Worm (Caenorhabditis elegans) whole organism, young adult: ENCODE measurements around the gene spsb-1.

ENCODE experiments used
- C17E4.6 ChIP-seq: fragments of 200-800 bp; sonication (Bioruptor generic); IDR thresholded peaks from 2 replicates; pipeline ENCODE4 v1.3.6; 2022; ENCODE audit warnings: missing genetic modification reagents, missing genetic modification characterization, missing compliant biosample characterization
- F10E7.11 ChIP-seq: sonication (generic microtip); optimal IDR thresholded peaks from 2 replicates; lab custom pipeline; 2017; ENCODE audit warnings: mild to moderate bottlenecking, missing genetic modification characterization, moderate library complexity, missing compliant biosample characterization
- F52B5.7 ChIP-seq: sonication (generic microtip); optimal IDR thresholded peaks from 2 replicates; lab custom pipeline; 2016; ENCODE audit warnings: mild to moderate bottlenecking, missing genetic modification characterization, missing compliant biosample characterization
- F57C9.4 ChIP-seq: sonication (generic microtip); optimal IDR thresholded peaks from 2 replicates; lab custom pipeline; 2017; ENCODE audit warnings: mild to moderate bottlenecking, missing genetic modification characterization, missing compliant biosample characterization
- K11D2.4 ChIP-seq: fragments of 200-800 bp; sonication (Bioruptor generic); IDR thresholded peaks from 2 replicates; pipeline ENCODE4 v1.3.6; 2022; ENCODE audit warnings: missing genetic modification reagents, missing genetic modification characterization, missing compliant biosample characterization
- T26A5.8 ChIP-seq: sonication (generic microtip); optimal IDR thresholded peaks from 2 replicates; lab custom pipeline; 2016; ENCODE audit warnings: missing genetic modification characterization, missing compliant biosample characterization
- Y56A3A.18 ChIP-seq: fragments of 200-800 bp; sonication (Bioruptor generic); IDR thresholded peaks from 2 replicates; pipeline ENCODE4 v1.3.6; 2022; ENCODE audit warnings: missing genetic modification reagents, missing genetic modification characterization, missing compliant biosample characterization
- Y79H2A.3 ChIP-seq: fragments of 200-800 bp; sonication (Bioruptor generic); conservative IDR thresholded peaks from 2 replicates; pipeline ENCODE4 v1.3.6; 2022; ENCODE audit warnings: missing genetic modification reagents, missing genetic modification characterization, missing compliant biosample characterization
- Y95B8A.8 ChIP-seq: fragments of 200-800 bp; sonication (Bioruptor generic); IDR thresholded peaks from 2 replicates; pipeline ENCODE4 v1.3.6; 2022; ENCODE audit warnings: missing genetic modification reagents, missing genetic modification characterization, missing compliant biosample characterization
- ZK185.1 ChIP-seq: sonication (generic microtip); optimal IDR thresholded peaks from 2 replicates; lab custom pipeline; 2016; ENCODE audit warnings: mild to moderate bottlenecking, missing genetic modification characterization, missing compliant biosample characterization; ENCODE audit not compliant: poor library complexity, severe bottlenecking
- aptf-3 ChIP-seq: fragments of 200-800 bp; sonication (Bioruptor generic); IDR thresholded peaks from 2 replicates; pipeline ENCODE4 v1.3.6; 2022; ENCODE audit warnings: missing genetic modification characterization, missing compliant biosample characterization
- attf-5 ChIP-seq: fragments of 200-800 bp; sonication (Bioruptor generic); optimal IDR thresholded peaks from 2 replicates; lab custom pipeline; 2018; ENCODE audit warnings: mild to moderate bottlenecking, missing genetic modification characterization, missing compliant biosample characterization
- cebp-1 ChIP-seq, 2 experiments: fragments of 200-800 bp in 1 of 2; sonication (Bioruptor generic) in 1 of 2; sonication (generic microtip) in 1 of 2; IDR thresholded peaks in 1 of 2; optimal IDR thresholded peaks in 1 of 2; 2 replicates each; pipeline versions ENCODE4 v1.3.6 to Lab custom; 2017 to 2022; ENCODE audit warnings: missing compliant biosample characterization in 2 of 2, missing genetic modification characterization in 2 of 2, mild to moderate bottlenecking in 1 of 2, missing genetic modification reagents in 1 of 2, moderate library complexity in 1 of 2
- chd-7 ChIP-seq: sonication (generic microtip); optimal IDR thresholded peaks from 2 replicates; lab custom pipeline; 2016; ENCODE audit warnings: mild to moderate bottlenecking, missing genetic modification characterization, moderate library complexity, missing compliant biosample characterization
- dox-1 ChIP-seq: fragments of 200-800 bp; sonication (Bioruptor generic); IDR thresholded peaks from 2 replicates; pipeline ENCODE4 v1.3.6; 2022; ENCODE audit warnings: missing genetic modification reagents, missing genetic modification characterization, missing compliant biosample characterization
- fkh-3 ChIP-seq: sonication (generic microtip); optimal IDR thresholded peaks from 2 replicates; lab custom pipeline; 2016; ENCODE audit warnings: mild to moderate bottlenecking, missing genetic modification characterization, missing compliant biosample characterization
- hlh-12 ChIP-seq: sonication (generic microtip); optimal IDR thresholded peaks from 2 replicates; lab custom pipeline; 2016; ENCODE audit warnings: missing genetic modification characterization, missing compliant biosample characterization
- hlh-26 ChIP-seq: fragments of 200-800 bp; sonication (Bioruptor generic); conservative IDR thresholded peaks from 2 replicates; pipeline ENCODE4 v1.3.6; 2022; ENCODE audit warnings: missing genetic modification reagents, missing genetic modification characterization, missing compliant biosample characterization
- hmg-1.2 ChIP-seq: fragments of 200-800 bp; sonication (Bioruptor generic); IDR thresholded peaks from 2 replicates; pipeline ENCODE4 v1.3.6; 2022; ENCODE audit warnings: missing genetic modification reagents, missing genetic modification characterization, missing compliant biosample characterization
- hmg-20 ChIP-seq: fragments of 200-800 bp; sonication (Bioruptor generic); IDR thresholded peaks from 2 replicates; pipeline ENCODE4 v1.3.6; 2022; ENCODE audit warnings: missing genetic modification reagents, missing genetic modification characterization, missing compliant biosample characterization
- lin-40 ChIP-seq: sonication (generic microtip); optimal IDR thresholded peaks from 2 replicates; lab custom pipeline; 2016; ENCODE audit warnings: missing genetic modification characterization, mild to moderate bottlenecking, missing compliant biosample characterization, missing genotype, missing genetic modification reagents
- madf-10 ChIP-seq: sonication (generic microtip); optimal IDR thresholded peaks from 2 replicates; lab custom pipeline; 2016; ENCODE audit warnings: mild to moderate bottlenecking, missing genetic modification characterization, missing compliant biosample characterization
- mcd-1 ChIP-seq: fragments of 200-800 bp; sonication (Bioruptor generic); IDR thresholded peaks from 2 replicates; pipeline ENCODE4 v1.3.6; 2022; ENCODE audit warnings: missing genetic modification reagents, missing genetic modification characterization, missing compliant biosample characterization
- mel-28 ChIP-seq: sonication (generic microtip); optimal IDR thresholded peaks from 2 replicates; lab custom pipeline; 2016; ENCODE audit warnings: borderline replicate concordance, mild to moderate bottlenecking, missing genetic modification characterization, missing compliant biosample characterization
- nfyb-1 ChIP-seq: fragments of 200-800 bp; sonication (Bioruptor generic); IDR thresholded peaks from 2 replicates; pipeline ENCODE4 v1.3.6; 2022; ENCODE audit warnings: missing genetic modification reagents, missing genetic modification characterization, missing compliant biosample characterization
- nhr-120 ChIP-seq: fragments of 200-800 bp; sonication (Bioruptor generic); IDR thresholded peaks from 2 replicates; pipeline ENCODE4 v1.3.6; 2022; ENCODE audit warnings: missing genetic modification characterization, missing compliant biosample characterization
- nhr-80 ChIP-seq: sonication (generic microtip); optimal IDR thresholded peaks from 2 replicates; lab custom pipeline; 2016; ENCODE audit warnings: missing genetic modification characterization, missing compliant biosample characterization
- nhr-90 ChIP-seq: sonication (generic microtip); optimal IDR thresholded peaks from 2 replicates; lab custom pipeline; 2016; ENCODE audit warnings: missing genotype, mild to moderate bottlenecking, missing genetic modification characterization, missing compliant biosample characterization
- pbrm-1 ChIP-seq: fragments of 200-800 bp; sonication (Bioruptor generic); IDR thresholded peaks from 2 replicates; pipeline ENCODE4 v1.3.6; 2022; ENCODE audit warnings: missing genetic modification reagents, missing genetic modification characterization, missing compliant biosample characterization
- rec-8 ChIP-seq, 2 experiments: sonication (generic microtip); optimal IDR thresholded peaks; 2 replicates each; lab custom pipeline; 2016; ENCODE audit warnings: mild to moderate bottlenecking in 2 of 2, missing genetic modification characterization in 2 of 2, missing genetic modification reagents in 2 of 2, missing genotype in 2 of 2, missing biosample characterization in 1 of 2, missing compliant biosample characterization in 1 of 2, moderate library complexity in 1 of 2
- repo-1 ChIP-seq: sonication (generic microtip); optimal IDR thresholded peaks from 2 replicates; lab custom pipeline; 2017; ENCODE audit warnings: mild to moderate bottlenecking, missing genetic modification characterization, missing compliant biosample characterization
- snpc-1.3 ChIP-seq: sonication (generic microtip); optimal IDR thresholded peaks from 2 replicates; lab custom pipeline; 2017; ENCODE audit warnings: missing genetic modification characterization, mild to moderate bottlenecking, missing compliant biosample characterization, antibody characterized with exemption, moderate library complexity, missing genotype, missing genetic modification reagents; ENCODE audit not compliant: insufficient read depth
- somi-1 ChIP-seq: fragments of 200-800 bp; sonication (Bioruptor generic); optimal IDR thresholded peaks from 2 replicates; lab custom pipeline; 2018; ENCODE audit warnings: mild to moderate bottlenecking, missing genetic modification characterization, missing compliant biosample characterization
- ztf-22 ChIP-seq: fragments of 200-800 bp; sonication (Bioruptor generic); optimal IDR thresholded peaks from 2 replicates; lab custom pipeline; 2018; ENCODE audit warnings: mild to moderate bottlenecking, missing genetic modification characterization, moderate library complexity, missing compliant biosample characterization
- ztf-25 ChIP-seq: fragments of 200-800 bp; sonication (Bioruptor generic); IDR thresholded peaks from 2 replicates; pipeline ENCODE4 v1.3.6; 2022; ENCODE audit warnings: missing genetic modification reagents, missing genetic modification characterization, missing compliant biosample characterization
- ztf-26 ChIP-seq: sonication (generic microtip); optimal IDR thresholded peaks from 2 replicates; lab custom pipeline; 2017; ENCODE audit warnings: missing genetic modification characterization, missing compliant biosample characterization

Gene spsb-1

ce11 chrII:15204069-15204850 lies 7.7 kb downstream of the spsb-1 start (continued):
- TF ChIP-seq snpc-1.3 (tag; lab: Kevin White, UChicago) = no peak
- TF ChIP-seq nhr-80 (tag; lab: Kevin White, UChicago) = no peak
- TF ChIP-seq Y95B8A.8 (GFP tag; lab: Robert Waterston, UW) = no peak
- TF ChIP-seq, all 124 proteins: peak for 0

- peak; percentile 79 for TF ChIP-seq ztf-26 (tag; lab: Kevin White, UChicago)
- TF ChIP-seq T26A5.8 (tag; lab: Kevin White, UChicago) = no peak
- TF ChIP-seq lin-40 = peak; percentile 78
- TF ChIP-seq nhr-90 = no peak
- no peak for TF ChIP-seq rec-8 (tag; optimal IDR thresholded peaks at IDR 0.05; lab: Kevin White, UChicago)
- TF ChIP-seq nhr-120 (GFP tag; lab: Robert Waterston, UW) = no peak
- no peak for TF ChIP-seq C17E4.6
- no peak for TF ChIP-seq ztf-22 (GFP tag; lab: Kevin White, UChicago)
- no peak for TF ChIP-seq hmg-20 (GFP tag; lab: Robert Waterston, UW)
- peak; percentile 2 for TF ChIP-seq chd-7 (tag; lab: Kevin White, UChicago)
- TF ChIP-seq hlh-12 = no peak
- TF ChIP-seq aptf-3 = no peak
- peak; percentile 36 for TF ChIP-seq attf-5 (GFP tag; lab: Kevin White, UChicago)
- TF ChIP-seq K11D2.4 = no peak
- TF ChIP-seq F57C9.4 (tag; lab: Kevin White, UChicago) = no peak
- TF ChIP-seq mel-28 (tag; lab: Kevin White, UChicago) = no peak
- TF ChIP-seq somi-1 (GFP tag; lab: Kevin White, UChicago) = peak; percentile 82
- TF ChIP-seq pbrm-1 (GFP tag; lab: Robert Waterston, UW) = no peak
- TF ChIP-seq fkh-3 (tag; lab: Kevin White, UChicago) = no peak
- TF ChIP-seq nfyb-1 = no peak
- no peak for TF ChIP-seq cebp-1 (GFP tag; IDR thresholded peaks at IDR 0.05; lab: Robert Waterston, UW)
- peak; percentile 18 for TF ChIP-seq cebp-1 (tag; optimal IDR thresholded peaks at IDR 0.05; lab: Kevin White, UChicago)
- TF ChIP-seq hlh-26 (GFP tag; lab: Robert Waterston, UW) = no peak
- peak; percentile 29; the same call in 1 of the 2 replicates for TF ChIP-seq hmg-1.2 (GFP tag; lab: Robert Waterston, UW)
- peak; percentile 28 for TF ChIP-seq ZK185.1 (tag; lab: Kevin White, UChicago)
Observed at ce11 chrII:15205346-15205745, 8.8 kb downstream of the spsb-1 start.

- TF ChIP-seq nfyb-1 (0 out of 2 replicates have a peak, but pooled peaks have one; percentile 39), mcd-1 (peak; percentile 50), madf-10 (tag; lab: Kevin White, UChicago) (no peak)
Observed at ce11 chrII:15206234-15206633, 9.7 kb downstream of the spsb-1 start.

- 0 out of 2 replicates have a peak, but pooled peaks have one; percentile 5 for TF ChIP-seq ztf-25
- no peak for TF ChIP-seq chd-7 (tag; lab: Kevin White, UChicago)
- no peak for TF ChIP-seq F10E7.11 (tag; lab: Kevin White, UChicago)
- peak; percentile 65 for TF ChIP-seq nhr-80 (tag; lab: Kevin White, UChicago)
- no peak for TF ChIP-seq Y79H2A.3 (GFP tag; lab: Robert Waterston, UW)
- TF ChIP-seq repo-1 = no peak
- no peak for TF ChIP-seq Y56A3A.18 (GFP tag; lab: Robert Waterston, UW)
- no peak for TF ChIP-seq nhr-90
- no peak for TF ChIP-seq F52B5.7 (tag; lab: Kevin White, UChicago)
- no peak for TF ChIP-seq dox-1 (GFP tag; lab: Robert Waterston, UW)
- no peak for TF ChIP-seq F57C9.4 (tag; lab: Kevin White, UChicago)
Observed at ce11 chrII:15207562-15207961, 11.0 kb downstream of the spsb-1 start.
